Fruit fly (Drosophila melanogaster): ENCODE data around the gene nebu.

The nebu gene

DNA sequence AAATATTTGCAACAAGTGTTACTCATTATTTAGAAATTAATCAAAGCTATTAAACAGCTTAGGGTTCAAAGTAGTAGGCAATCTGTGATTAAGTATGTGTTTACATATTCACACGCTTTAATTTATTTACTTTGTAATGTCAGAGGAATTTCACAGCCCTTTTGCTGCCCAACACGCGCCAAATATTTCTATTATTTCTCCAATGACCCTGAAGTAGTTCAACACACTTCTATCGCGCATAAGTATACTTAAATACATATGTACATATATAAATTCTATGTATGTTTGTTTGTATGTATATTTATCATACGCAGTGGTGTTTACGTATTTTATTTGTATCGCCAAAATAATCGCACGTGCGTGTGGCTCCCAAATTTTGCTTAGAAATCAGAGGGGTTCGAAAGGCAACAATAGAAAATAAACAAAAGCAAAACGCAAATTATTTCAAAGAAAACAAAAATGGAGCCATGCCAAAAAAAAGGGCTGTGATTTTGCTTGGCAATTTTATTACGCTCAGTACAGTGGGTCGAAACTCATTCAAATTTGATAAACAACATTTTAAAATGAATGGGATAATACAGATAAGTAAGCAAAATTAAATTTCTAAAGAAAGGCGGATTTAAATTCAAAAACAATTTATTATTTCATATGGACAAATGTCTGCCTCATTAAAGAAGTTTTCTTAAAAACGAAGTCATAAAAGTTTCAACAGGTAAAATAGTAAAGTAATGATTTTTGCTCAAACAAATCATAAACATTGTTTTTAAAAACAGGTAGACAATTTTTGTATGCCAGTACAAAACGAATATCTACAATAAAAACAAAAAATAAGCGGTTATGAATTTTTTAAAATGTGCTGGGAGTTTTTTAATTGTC, 39.5 kb downstream of the nebu start (continued):
- TF ChIP-seq CG11093 (GFP tag; IDR thresholded peaks at IDR 0.05) (no peak), ken (GFP tag; IDR thresholded peaks at IDR 0.05) (no peak), prd (optimal IDR thresholded peaks at IDR 0.05) (no peak), prd (GFP tag; IDR thresholded peaks at IDR 0.05) (no peak), CG8089 (GFP tag; optimal IDR thresholded peaks at IDR 0.05) (no peak), MESR4 (GFP tag; optimal IDR thresholded peaks at IDR 0.05) (no peak), lbe (GFP tag; optimal IDR thresholded peaks at IDR 0.05) (no peak), Fer1 (GFP tag; optimal IDR thresholded peaks at IDR 0.05) (no peak), ab (GFP tag; optimal IDR thresholded peaks at IDR 0.05) (no peak), CG14050 (GFP tag; IDR thresholded peaks at IDR 0.05) (peak; percentile 12; the same call in 1 of the 3 replicates), dmrt11E (tag; optimal IDR thresholded peaks at IDR 0.05) (peak; percentile 6), CG8281 (tag; optimal IDR thresholded peaks at IDR 0.05) (no peak), CG32772 (GFP tag; IDR thresholded peaks at IDR 0.05) (no peak), esg (GFP tag; conservative IDR thresholded peaks at IDR 0.05) (peak; percentile 18; the same call in 1 of the 2 replicates), B-H1 (GFP tag; IDR thresholded peaks at IDR 0.05) (peak; percentile 28; the same call in 1 of the 3 replicates), ems (GFP tag; optimal IDR thresholded peaks at IDR 0.05) (peak; percentile 28), CG4730 (GFP tag; IDR thresholded peaks at IDR 0.05) (no peak), fd102C (GFP tag; optimal IDR thresholded peaks at IDR 0.05) (no peak), peb (GFP tag; IDR thresholded peaks at IDR 0.05) (no peak), sc (optimal IDR thresholded peaks at IDR 0.05) (no peak), sc (GFP tag; optimal IDR thresholded peaks at IDR 0.05) (no peak), CG11247 (GFP tag; IDR thresholded peaks at IDR 0.05) (no peak; the same call in 1 of the 2 replicates), org-1 (GFP tag; optimal IDR thresholded peaks at IDR 0.05) (peak; percentile 37), CG17385 (GFP tag; optimal IDR thresholded peaks at IDR 0.05) (peak; percentile 35), dpn (GFP tag; optimal IDR thresholded peaks at IDR 0.05) (peak; percentile 24 to 83), vfl (GFP tag; optimal IDR thresholded peaks at IDR 0.05) (no peak), sna (GFP tag; IDR thresholded peaks at IDR 0.05; ENCODE audit: partially characterized antibody) (no peak), Ada2b (GFP tag; IDR thresholded peaks at IDR 0.05) (peak; percentile 23; the same call in 1 of the 2 replicates), CG18476 (GFP tag; optimal IDR thresholded peaks at IDR 0.05) (peak; percentile 6), luna (GFP tag; optimal IDR thresholded peaks at IDR 0.05) (peak; percentile 37), CG18599 (GFP tag; optimal IDR thresholded peaks at IDR 0.05) (peak; percentile 42), CG6175 (GFP tag; IDR thresholded peaks at IDR 0.05) (no peak), ftz-f1 (GFP tag; optimal IDR thresholded peaks at IDR 0.05) (no peak), ato (GFP tag; IDR thresholded peaks at IDR 0.05; ENCODE audit: partially characterized antibody) (no peak), Lpt (GFP tag; optimal IDR thresholded peaks at IDR 0.05) (no peak), BtbVII (GFP tag; optimal IDR thresholded peaks at IDR 0.05) (peak; percentile 32), zfh1 (GFP tag; IDR thresholded peaks at IDR 0.05) (no peak), CG34224 (GFP tag; IDR thresholded peaks at IDR 0.05; ENCODE audit: partially characterized antibody) (no peak), dm (GFP tag; optimal IDR thresholded peaks at IDR 0.05) (no peak), CG13296 (GFP tag; optimal IDR thresholded peaks at IDR 0.05) (peak; percentile 28), CG11085 (GFP tag; IDR thresholded peaks at IDR 0.05) (no peak), fu2 (GFP tag; optimal IDR thresholded peaks at IDR 0.05) (peak; percentile 47), CG42726 (GFP tag; IDR thresholded peaks at IDR 0.05; ENCODE audit: partially characterized antibody) (no peak), Gsc (GFP tag; IDR thresholded peaks at IDR 0.05) (no peak), CG12769 (tag; optimal IDR thresholded peaks at IDR 0.05) (no peak), CG1529 (GFP tag; optimal IDR thresholded peaks at IDR 0.05) (no peak), shn (GFP tag; optimal IDR thresholded peaks at IDR 0.05) (peak; percentile 28), CG4328 (GFP tag; optimal IDR thresholded peaks at IDR 0.05) (no peak), dmrt99B (tag; optimal IDR thresholded peaks at IDR 0.05) (peak; percentile 54), ase (GFP tag; IDR thresholded peaks at IDR 0.05) (no peak)
